Worm (Caenorhabditis elegans) whole organism, L1 larva: Measurements from ENCODE around the gene ZK669.3.

ENCODE experiments used
- Y116A8C.19 ChIP-seq: sonication (generic microtip); optimal IDR thresholded peaks from 2 replicates; lab custom pipeline; 2016; ENCODE audit warnings: missing compliant biosample characterization, missing genetic modification characterization, borderline replicate concordance
- nhr-28 ChIP-seq: fragments of 150-350 bp; optimal IDR thresholded peaks from 2 replicates; lab custom pipeline; 2014; ENCODE audit warnings: missing biosample characterization, missing genetic modification characterization

- no peak for TF ChIP-seq nhr-28 (tag; lab: Kevin White, UChicago)
- TF ChIP-seq Y116A8C.19 (tag; lab: Kevin White, UChicago) = no peak
Observed at ce11 chrII:7986928-7987327, 46.0 kb downstream of the ZK669.3 start.
